Fruit fly (Drosophila melanogaster) whole organism, prepupa: ENCODE data around the gene Eip75B.

Source experiments
- CG10631 ChIP-seq: fragments of 200-800 bp; sonication (Bioruptor generic); optimal IDR thresholded peaks from 2 replicates; lab custom pipeline; 2016; ENCODE audit warnings: missing biosample characterization, missing genetic modification characterization
- CG10669 ChIP-seq: fragments of 200-800 bp; sonication (Bioruptor generic); optimal IDR thresholded peaks from 3 replicates; lab custom pipeline; 2018; ENCODE audit warnings: missing biosample characterization, mild to moderate bottlenecking, missing genetic modification characterization, moderate library complexity
- CG11294 ChIP-seq: fragments of 200-800 bp; sonication (Bioruptor generic); IDR thresholded peaks from 2 replicates; pipeline ENCODE4 v1.3.6; 2022; ENCODE audit warnings: missing biosample characterization, missing genetic modification characterization
- CG15336 ChIP-seq: fragments of 200-800 bp; sonication (Bioruptor generic); IDR thresholded peaks from 2 replicates; pipeline ENCODE4 v1.3.6; 2022; ENCODE audit warnings: missing biosample characterization, missing genetic modification characterization
- CG1621 ChIP-seq: fragments of 200-800 bp; sonication (Bioruptor generic); optimal IDR thresholded peaks from 3 replicates; lab custom pipeline; 2018; ENCODE audit warnings: missing biosample characterization, mild to moderate bottlenecking, missing genetic modification characterization
- CG3032 ChIP-seq: fragments of 200-800 bp; optimal IDR thresholded peaks from 2 replicates; lab custom pipeline; 2019; ENCODE audit warnings: missing biosample characterization, mild to moderate bottlenecking, missing genetic modification characterization, moderate library complexity
- CG31627 ChIP-seq: fragments of 200-800 bp; sonication (Bioruptor generic); optimal IDR thresholded peaks from 3 replicates; lab custom pipeline; 2016; ENCODE audit warnings: missing biosample characterization, missing genetic modification characterization
- CG32006 ChIP-seq: fragments of 200-800 bp; sonication (Bioruptor generic); optimal IDR thresholded peaks from 3 replicates; lab custom pipeline; 2017; ENCODE audit warnings: missing biosample characterization, mild to moderate bottlenecking, missing genetic modification characterization
- CG34406 ChIP-seq: fragments of 200-800 bp; sonication (Bioruptor generic); optimal IDR thresholded peaks from 3 replicates; lab custom pipeline; 2016; ENCODE audit warnings: missing biosample characterization, missing genetic modification characterization
- CG3919 ChIP-seq: fragments of 200-800 bp; sonication (Bioruptor generic); optimal IDR thresholded peaks from 3 replicates; lab custom pipeline; 2016; ENCODE audit warnings: missing biosample characterization, missing genetic modification characterization
- CG4318 ChIP-seq: fragments of 200-800 bp; sonication (Bioruptor generic); optimal IDR thresholded peaks from 3 replicates; lab custom pipeline; 2017; ENCODE audit warnings: missing biosample characterization, mild to moderate bottlenecking, missing genetic modification characterization
- CG6163 ChIP-seq: fragments of 200-800 bp; sonication (Bioruptor generic); IDR thresholded peaks from 3 replicates; pipeline ENCODE4 v1.3.6; 2022; ENCODE audit warnings: missing biosample characterization, missing genetic modification characterization
- CG6276 ChIP-seq: fragments of 200-800 bp; sonication (Bioruptor generic); optimal IDR thresholded peaks from 2 replicates; lab custom pipeline; 2017; ENCODE audit warnings: missing biosample characterization, mild to moderate bottlenecking, missing genetic modification characterization
- CG6808 ChIP-seq: fragments of 200-800 bp; sonication (Bioruptor generic); optimal IDR thresholded peaks from 3 replicates; lab custom pipeline; 2017; ENCODE audit warnings: missing biosample characterization, missing genetic modification characterization, mild to moderate bottlenecking, moderate library complexity, missing genetic modification reagents
- CG6854 ChIP-seq: fragments of 200-800 bp; sonication (Bioruptor generic); optimal IDR thresholded peaks from 2 replicates; lab custom pipeline; 2017; ENCODE audit warnings: missing biosample characterization, mild to moderate bottlenecking, missing genetic modification characterization
- CG7368 ChIP-seq: fragments of 200-800 bp; sonication (Bioruptor generic); optimal IDR thresholded peaks from 3 replicates; lab custom pipeline; 2016; ENCODE audit warnings: missing biosample characterization, missing genetic modification characterization
- CG8119 ChIP-seq: fragments of 200-800 bp; sonication (Bioruptor generic); IDR thresholded peaks from 3 replicates; pipeline ENCODE4 v1.3.6; 2022; ENCODE audit warnings: missing biosample characterization, missing genetic modification characterization
- CG8319 ChIP-seq: fragments of 200-800 bp; sonication (Bioruptor generic); optimal IDR thresholded peaks from 3 replicates; lab custom pipeline; 2016; ENCODE audit warnings: missing biosample characterization, missing genetic modification characterization
- CG8632 ChIP-seq: fragments of 200-800 bp; sonication (Bioruptor generic); optimal IDR thresholded peaks from 3 replicates; lab custom pipeline; 2016; ENCODE audit warnings: missing biosample characterization, missing genetic modification characterization
- CG9139 ChIP-seq: fragments of 200-800 bp; sonication (Bioruptor generic); optimal IDR thresholded peaks from 3 replicates; lab custom pipeline; 2017; ENCODE audit warnings: missing biosample characterization, mild to moderate bottlenecking, missing genetic modification characterization
- Eip75B ChIP-seq: fragments of 200-800 bp; sonication (Bioruptor generic); optimal IDR thresholded peaks from 3 replicates; lab custom pipeline; 2016; ENCODE audit warnings: missing biosample characterization, missing genetic modification characterization
- Eip78C ChIP-seq: fragments of 200-800 bp; sonication (Bioruptor generic); peaks from one replicate; lab custom pipeline; 2016; ENCODE audit warnings: missing biosample characterization, missing genetic modification characterization
- Eip93F ChIP-seq: fragments of 200-800 bp; sonication (Bioruptor generic); optimal IDR thresholded peaks from 2 replicates; lab custom pipeline; 2016; ENCODE audit warnings: missing biosample characterization, mild to moderate bottlenecking, missing genetic modification characterization
- Ets96B ChIP-seq: fragments of 200-800 bp; optimal IDR thresholded peaks from 2 replicates; lab custom pipeline; 2019; ENCODE audit warnings: missing biosample characterization, mild to moderate bottlenecking, missing genetic modification characterization, moderate library complexity
- Gug ChIP-seq: fragments of 200-800 bp; sonication (Bioruptor generic); IDR thresholded peaks from 2 replicates; pipeline ENCODE4 v1.3.6; 2022; ENCODE audit warnings: missing biosample characterization, missing genetic modification characterization
- Hr38 ChIP-seq: sonication (Bioruptor generic); optimal IDR thresholded peaks from 2 replicates; lab custom pipeline; 2016; ENCODE audit warnings: missing biosample characterization, missing genetic modification characterization
- Hr4 ChIP-seq: fragments of 200-800 bp; sonication (Bioruptor generic); optimal IDR thresholded peaks from 3 replicates; lab custom pipeline; 2016; ENCODE audit warnings: missing biosample characterization, missing genetic modification characterization
- Lpt ChIP-seq: fragments of 200-800 bp; sonication (Bioruptor generic); optimal IDR thresholded peaks from 3 replicates; lab custom pipeline; 2016; ENCODE audit warnings: missing biosample characterization, missing genetic modification characterization
- Met ChIP-seq: fragments of 200-800 bp; sonication (Bioruptor generic); optimal IDR thresholded peaks from 3 replicates; lab custom pipeline; 2016; ENCODE audit warnings: missing biosample characterization, missing genetic modification characterization
- Smox ChIP-seq: fragments of 200-800 bp; sonication (Bioruptor generic); optimal IDR thresholded peaks from 3 replicates; lab custom pipeline; 2016; ENCODE audit warnings: missing biosample characterization, missing genetic modification characterization
- Sox14 ChIP-seq: fragments of 200-800 bp; sonication (Bioruptor generic); optimal IDR thresholded peaks from 3 replicates; lab custom pipeline; 2016; ENCODE audit warnings: missing biosample characterization, missing genetic modification characterization
- cyc ChIP-seq: fragments of 200-800 bp; sonication (Bioruptor generic); optimal IDR thresholded peaks from 3 replicates; lab custom pipeline; 2016; ENCODE audit warnings: missing biosample characterization, missing genetic modification characterization
- dsx ChIP-seq: fragments of 200-800 bp; optimal IDR thresholded peaks from 3 replicates; lab custom pipeline; 2019; ENCODE audit warnings: missing biosample characterization, mild to moderate bottlenecking, missing genetic modification characterization, moderate library complexity; ENCODE audit not compliant: poor library complexity, severe bottlenecking
- esn ChIP-seq: fragments of 200-800 bp; sonication (Bioruptor generic); optimal IDR thresholded peaks from 2 replicates; lab custom pipeline; 2016; ENCODE audit warnings: missing biosample characterization, mild to moderate bottlenecking, missing genetic modification characterization, moderate library complexity
- fd85E ChIP-seq: fragments of 200-800 bp; sonication (Bioruptor generic); optimal IDR thresholded peaks from 3 replicates; lab custom pipeline; 2016; ENCODE audit warnings: missing biosample characterization, missing genetic modification characterization
- fkh ChIP-seq: fragments of 200-800 bp; sonication (Bioruptor generic); optimal IDR thresholded peaks from 3 replicates; lab custom pipeline; 2017; ENCODE audit warnings: missing biosample characterization, mild to moderate bottlenecking, missing genetic modification characterization, moderate library complexity
- lz ChIP-seq: fragments of 200-800 bp; sonication (Bioruptor generic); optimal IDR thresholded peaks from 3 replicates; lab custom pipeline; 2016; ENCODE audit warnings: missing biosample characterization, missing genetic modification characterization
- net ChIP-seq: fragments of 200-800 bp; sonication (Bioruptor generic); optimal IDR thresholded peaks from 3 replicates; lab custom pipeline; 2016; ENCODE audit warnings: missing biosample characterization, missing genetic modification characterization
- pdm3 ChIP-seq: fragments of 200-800 bp; sonication (Bioruptor generic); optimal IDR thresholded peaks from 3 replicates; lab custom pipeline; 2016; ENCODE audit warnings: missing biosample characterization, missing genetic modification characterization
- salr ChIP-seq, 2 experiments: fragments of 200-800 bp; sonication (Bioruptor generic); optimal IDR thresholded peaks; 3 replicates each; lab custom pipeline; 2016 to 2018; ENCODE audit warnings: missing biosample characterization in 2 of 2, missing genetic modification characterization in 2 of 2, mild to moderate bottlenecking in 1 of 2
- spab ChIP-seq: fragments of 200-800 bp; sonication (Bioruptor generic); optimal IDR thresholded peaks from 2 replicates; lab custom pipeline; 2017; ENCODE audit warnings: missing biosample characterization, mild to moderate bottlenecking, missing genetic modification characterization, missing genetic modification reagents
- ss ChIP-seq, 2 experiments: fragments of 200-800 bp; sonication (Bioruptor generic); optimal IDR thresholded peaks; 2 replicates in 1 of 2; 3 replicates in 1 of 2; lab custom pipeline; 2017 to 2018; ENCODE audit warnings: mild to moderate bottlenecking in 2 of 2, missing biosample characterization in 2 of 2, missing genetic modification characterization in 2 of 2, moderate library complexity in 1 of 2
- svp ChIP-seq: fragments of 200-800 bp; sonication (Bioruptor generic); peaks from one replicate; lab custom pipeline; 2016; ENCODE audit warnings: missing biosample characterization, missing genetic modification characterization

Gene Eip75B

dm6 chr3L:18003054-18003871, 61.2 kb downstream of the Eip75B start (continued):
- TF ChIP-seq CG32006, result peak; percentile 71
- TF ChIP-seq CG4318 (GFP tag; lab: Kevin White, UChicago), result no peak
- TF ChIP-seq CG6163 (GFP tag; lab: Robert Waterston, UW), result peak; percentile 66; the same call in 1 of the 3 replicates
- TF ChIP-seq Eip78C (GFP tag; lab: Kevin White, UChicago), result peak; percentile 60
- peak; percentile 89 for TF ChIP-seq Sox14 (GFP tag; lab: Kevin White, UChicago)
- peak; percentile 16 for TF ChIP-seq Smox (GFP tag; lab: Kevin White, UChicago)
- no peak for TF ChIP-seq Met (GFP tag; lab: Kevin White, UChicago)
- peak; percentile 46 for TF ChIP-seq CG8632
- TF ChIP-seq esn (GFP tag; lab: Kevin White, UChicago), result peak; percentile 36
- TF ChIP-seq CG7368, result no peak
- no peak for TF ChIP-seq CG8319
- peak; percentile 36 for TF ChIP-seq net (GFP tag; lab: Kevin White, UChicago)
- peak; percentile 5 for TF ChIP-seq CG6276 (GFP tag; lab: Kevin White, UChicago)
- TF ChIP-seq fd85E (GFP tag; lab: Kevin White, UChicago), result no peak
- no peak for TF ChIP-seq CG11294 (GFP tag; lab: Robert Waterston, UW)
- TF ChIP-seq CG10669 (GFP tag; lab: Kevin White, UChicago), result no peak
- TF ChIP-seq Ets96B (tag; lab: Kevin White, UChicago), result peak; percentile 53
- TF ChIP-seq ss (GFP tag; optimal IDR thresholded peaks at IDR 0.05; lab: Kevin White, UChicago), result peak in 1 of 2 experiments; percentile 5
- peak; percentile 52 for TF ChIP-seq dsx (GFP tag; lab: Kevin White, UChicago)
- TF ChIP-seq Hr38 (GFP tag; lab: Kevin White, UChicago), result no peak
- TF ChIP-seq CG10631, result peak; percentile 26
- peak; percentile 60 for TF ChIP-seq CG34406 (GFP tag; lab: Kevin White, UChicago)
- peak; percentile 47; the same call in 1 of the 2 replicates for TF ChIP-seq CG15336 (GFP tag; lab: Robert Waterston, UW)
- TF ChIP-seq, all 60 proteins: peak for 35

dm6 chr3L:18002150-18002549, 62.3 kb downstream of the Eip75B start:
- TF ChIP-seq Ets96B (tag; lab: Kevin White, UChicago) (no peak), CG10669 (GFP tag; lab: Kevin White, UChicago) (no peak), salr (GFP tag; optimal IDR thresholded peaks at IDR 0.05; lab: Kevin White, UChicago) (no peak), svp (GFP tag; lab: Kevin White, UChicago) (peak; percentile 56), Met (GFP tag; lab: Kevin White, UChicago) (no peak), Smox (GFP tag; lab: Kevin White, UChicago) (no peak), cyc (no peak), net (GFP tag; lab: Kevin White, UChicago) (no peak), Eip75B (GFP tag; lab: Kevin White, UChicago) (no peak), fkh (GFP tag; lab: Kevin White, UChicago) (peak; percentile 90), CG9139 (no peak), pdm3 (no peak), CG8319 (no peak), CG8119 (GFP tag; lab: Robert Waterston, UW) (no peak)

dm6 chr3L:18001571-18002045, 62.9 kb downstream of the Eip75B start:
- no peak for TF ChIP-seq Smox (GFP tag; lab: Kevin White, UChicago)
- no peak for TF ChIP-seq CG8119 (GFP tag; lab: Robert Waterston, UW)
- peak; percentile 59 for TF ChIP-seq svp (GFP tag; lab: Kevin White, UChicago)
- TF ChIP-seq CG10631, result no peak
- peak; percentile 34 for TF ChIP-seq CG6808 (GFP tag; lab: Kevin White, UChicago)
- no peak for TF ChIP-seq esn (GFP tag; lab: Kevin White, UChicago)
- TF ChIP-seq CG34406 (GFP tag; lab: Kevin White, UChicago), result no peak
- no peak for TF ChIP-seq cyc
- no peak for TF ChIP-seq CG31627 (GFP tag; lab: Kevin White, UChicago)
- no peak for TF ChIP-seq Sox14 (GFP tag; lab: Kevin White, UChicago)
- TF ChIP-seq dsx (GFP tag; lab: Kevin White, UChicago), result no peak
- no peak for TF ChIP-seq CG11294 (GFP tag; lab: Robert Waterston, UW)
- no peak for TF ChIP-seq Hr38 (GFP tag; lab: Kevin White, UChicago)
- TF ChIP-seq CG9139, result no peak
- peak; percentile 27 for TF ChIP-seq Met (GFP tag; lab: Kevin White, UChicago)
- TF ChIP-seq CG8319, result no peak
- no peak for TF ChIP-seq Gug
- TF ChIP-seq CG6276 (GFP tag; lab: Kevin White, UChicago), result no peak
- no peak for TF ChIP-seq Ets96B (tag; lab: Kevin White, UChicago)
- TF ChIP-seq ss (GFP tag; optimal IDR thresholded peaks at IDR 0.05; lab: Kevin White, UChicago), result peak; percentile 50 to 58
- peak; percentile 81 for TF ChIP-seq Eip93F (GFP tag; lab: Kevin White, UChicago)
- no peak for TF ChIP-seq CG3032 (tag; lab: Kevin White, UChicago)
- no peak for TF ChIP-seq lz
- TF ChIP-seq CG1621 (tag; lab: Kevin White, UChicago), result peak; percentile 33
- TF ChIP-seq Lpt (GFP tag; lab: Kevin White, UChicago), result no peak
- no peak for TF ChIP-seq Hr4 (GFP tag; lab: Kevin White, UChicago)
- TF ChIP-seq CG6854 (GFP tag; lab: Kevin White, UChicago), result peak; percentile 49
- TF ChIP-seq CG3919, result no peak
- no peak for TF ChIP-seq spab
